Fruit fly (Drosophila melanogaster) whole organism, pupa: ENCODE results near the gene endos.

Experiments
- CG10348 ChIP-seq: fragments of 200-800 bp; sonication (Bioruptor generic); IDR thresholded peaks from 2 replicates; pipeline ENCODE4 v1.3.6; 2022; ENCODE audit warnings: missing biosample characterization, missing genetic modification characterization
- CG13204 ChIP-seq: fragments of 200-800 bp; sonication (Bioruptor generic); optimal IDR thresholded peaks from 2 replicates; lab custom pipeline; 2018; ENCODE audit warnings: missing biosample characterization, mild to moderate bottlenecking, missing genetic modification characterization, moderate library complexity
- CG14655 ChIP-seq: fragments of 200-800 bp; sonication (Bioruptor generic); optimal IDR thresholded peaks from 3 replicates; lab custom pipeline; 2017; ENCODE audit warnings: mild to moderate bottlenecking, missing biosample characterization, missing genetic modification reagents, missing genetic modification characterization
- CG17806 ChIP-seq: fragments of 200-800 bp; sonication (Bioruptor generic); optimal IDR thresholded peaks from 2 replicates; lab custom pipeline; 2018; ENCODE audit warnings: missing biosample characterization, mild to moderate bottlenecking, missing genetic modification characterization, moderate library complexity
- CG32121 ChIP-seq: fragments of 200-800 bp; sonication (Bioruptor generic); IDR thresholded peaks from 2 replicates; pipeline ENCODE4 v1.3.6; 2022; ENCODE audit warnings: missing biosample characterization, missing genetic modification characterization
- CG4496 ChIP-seq: fragments of 200-800 bp; sonication (Bioruptor generic); IDR thresholded peaks from 3 replicates; pipeline ENCODE4 v1.3.6; 2022; ENCODE audit warnings: missing biosample characterization, missing genetic modification characterization
- EcR ChIP-seq: fragments of 200-800 bp; sonication (Bioruptor generic); optimal IDR thresholded peaks from 3 replicates; lab custom pipeline; 2019; ENCODE audit warnings: missing biosample characterization, missing genetic modification characterization, mild to moderate bottlenecking, moderate library complexity, missing genetic modification reagents
- Ets98B ChIP-seq: fragments of 200-800 bp; sonication (Bioruptor generic); IDR thresholded peaks from 2 replicates; pipeline ENCODE4 v1.3.6; 2022; ENCODE audit warnings: missing biosample characterization, missing genetic modification characterization
- Pif1A ChIP-seq: fragments of 200-800 bp; sonication (Bioruptor generic); optimal IDR thresholded peaks from 3 replicates; lab custom pipeline; 2016; ENCODE audit warnings: missing biosample characterization, missing genetic modification characterization
- fd96Ca ChIP-seq: fragments of 200-800 bp; sonication (Bioruptor generic); IDR thresholded peaks from 3 replicates; pipeline ENCODE4 v1.3.6; 2022; ENCODE audit warnings: missing biosample characterization, missing genetic modification characterization

- no peak for TF ChIP-seq fd96Ca
- no peak for TF ChIP-seq Pif1A
- no peak for TF ChIP-seq CG14655 (GFP tag; lab: Kevin White, UChicago)
- no peak for TF ChIP-seq Ets98B (GFP tag; lab: Robert Waterston, UW)
- TF ChIP-seq CG4496 (GFP tag; lab: Robert Waterston, UW), result no peak
- TF ChIP-seq CG13204 (GFP tag; lab: Kevin White, UChicago), result peak; percentile 90
- no peak for TF ChIP-seq CG10348
- TF ChIP-seq CG32121 (GFP tag; lab: Robert Waterston, UW), result no peak
- TF ChIP-seq CG17806 (tag; lab: Kevin White, UChicago), result no peak
- TF ChIP-seq EcR, result no peak
Observed at dm6 chr3L:14055815-14056516, 24.5 kb upstream of the endos start.
